Fruit fly (Drosophila melanogaster) whole organism, larva: Measurements from ENCODE around the gene CG7530.
A peak's percentile ranks its signal among the peaks of the same experiment; 100 is the strongest.

Experiments used
- noc ChIP-seq: fragments of 200-800 bp; sonication (Bioruptor generic); optimal IDR thresholded peaks from 3 replicates; lab custom pipeline; 2019; ENCODE audit warnings: missing biosample characterization, mild to moderate bottlenecking, missing genetic modification characterization, moderate library complexity

Gene CG7530

DNA sequence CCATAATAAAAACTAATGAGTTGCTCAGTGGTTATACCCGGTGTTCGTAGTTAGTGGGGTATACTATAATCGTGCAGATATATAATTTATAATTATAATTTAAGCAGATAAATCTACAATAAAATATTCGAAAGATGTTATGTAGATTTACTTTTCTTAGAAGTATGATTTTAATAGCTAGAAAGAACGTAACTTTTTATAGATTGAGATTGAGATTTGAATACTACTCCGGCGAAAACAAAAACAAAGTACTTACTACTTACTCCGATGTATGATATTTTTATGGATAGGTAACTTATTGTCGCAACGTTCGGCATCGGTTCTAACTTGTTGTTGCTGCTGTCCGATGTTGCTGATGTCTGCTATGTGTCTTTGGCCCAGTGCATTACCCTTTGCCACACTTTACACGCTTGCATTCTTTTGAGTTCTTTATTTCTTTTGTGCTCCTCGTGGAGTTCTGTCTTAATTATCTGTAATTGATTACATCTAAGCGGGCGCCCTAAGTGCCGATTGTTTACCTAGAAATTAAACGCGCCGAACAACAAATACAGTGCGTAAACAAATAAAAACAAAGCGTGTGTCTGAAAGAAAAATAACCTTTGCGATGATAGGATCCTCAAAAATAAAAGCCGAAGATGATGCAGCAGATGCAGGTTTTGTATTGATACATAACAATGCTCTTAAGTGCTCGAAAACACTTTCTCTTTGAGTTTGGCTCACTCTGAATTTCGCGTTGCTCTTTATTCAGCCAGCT is 17.2 kb upstream of the CG7530 start:
- TF ChIP-seq noc (tag; lab: Kevin White, UChicago), result no peak

DNA sequence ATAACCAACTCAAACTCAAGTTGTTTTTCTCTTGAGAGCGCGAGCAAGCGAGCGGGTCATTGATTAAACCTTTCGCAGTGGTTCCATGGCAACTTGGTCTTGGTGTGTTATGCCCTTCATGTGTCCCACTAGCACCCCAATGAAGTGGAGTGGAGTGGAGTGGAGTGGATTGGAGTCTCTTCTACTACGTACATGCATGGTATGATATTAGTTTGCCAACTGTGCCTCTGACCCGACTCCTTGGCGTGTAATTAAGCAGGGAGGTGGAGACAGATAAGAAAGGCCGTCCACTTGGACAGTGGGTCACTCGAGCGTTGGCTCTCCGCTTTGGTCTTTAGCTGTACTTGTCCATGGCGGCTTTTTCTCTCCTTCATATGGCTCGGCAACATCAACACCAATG is 16.6 kb upstream of the CG7530 start:
- no peak for TF ChIP-seq noc (tag; lab: Kevin White, UChicago)

DNA sequence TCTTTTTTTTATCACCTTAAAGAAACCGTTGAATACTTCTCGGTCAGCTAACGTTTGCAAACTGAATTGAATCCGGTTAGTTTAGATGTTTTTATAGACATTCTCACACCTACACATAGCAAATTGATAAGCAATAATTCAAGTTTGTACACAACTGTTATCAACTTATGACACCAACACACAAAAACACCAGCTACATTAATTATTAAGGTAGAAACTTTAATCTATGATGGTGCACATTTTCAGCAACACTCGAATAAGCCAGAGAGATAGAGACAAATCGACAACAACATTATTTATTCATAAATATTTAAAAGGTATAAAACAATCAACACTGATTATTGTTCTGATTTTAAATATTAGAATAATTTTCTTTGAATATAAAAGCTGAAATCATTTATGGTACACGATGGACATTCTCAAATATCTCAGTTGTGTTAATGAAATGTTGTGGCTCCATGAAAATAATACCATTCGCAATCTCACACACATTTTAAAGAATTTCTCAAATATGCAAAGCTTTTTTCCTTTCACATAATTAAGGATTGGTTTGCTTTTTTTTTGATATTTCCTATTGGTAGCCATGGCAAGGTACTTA is 16.0 kb upstream of the CG7530 start:
- peak; percentile 56 for TF ChIP-seq noc (tag; lab: Kevin White, UChicago)

DNA sequence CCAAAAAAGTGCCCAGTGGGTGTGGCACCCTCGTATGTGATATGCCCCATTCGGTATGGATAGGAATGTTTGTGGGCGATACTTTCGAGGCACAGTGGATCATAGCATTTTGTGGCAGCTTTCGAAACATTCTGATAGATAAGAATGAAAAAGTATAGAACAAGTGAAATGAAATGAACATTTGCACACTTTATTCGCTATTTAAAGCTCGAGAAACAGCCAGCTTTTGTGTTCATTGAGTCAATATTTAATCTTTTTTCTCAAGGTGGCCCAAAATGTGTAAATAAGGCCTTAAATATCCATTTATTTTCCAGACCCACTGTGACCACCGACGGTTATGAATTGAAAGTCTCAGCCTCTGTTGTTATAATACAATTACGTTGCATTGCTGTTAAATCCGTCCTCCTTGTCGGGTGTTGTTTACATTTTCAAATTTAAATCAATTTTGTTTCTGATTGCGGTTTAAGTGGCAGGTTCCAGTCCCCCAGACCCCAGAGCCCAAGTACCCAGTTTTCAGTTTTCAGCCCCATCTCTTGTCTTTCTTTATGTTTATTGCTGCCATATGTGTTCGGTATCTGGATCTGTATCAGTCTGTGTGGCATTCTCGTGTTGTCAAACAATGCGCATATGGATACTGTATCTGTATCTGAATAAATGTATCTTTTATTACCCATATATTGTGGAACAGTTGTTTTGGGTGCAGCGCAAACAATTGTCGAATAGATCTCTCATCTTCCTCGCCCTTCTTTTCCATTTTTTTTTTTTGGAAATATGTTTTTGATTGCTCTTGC is 13.2 kb upstream of the CG7530 start:
- peak; percentile 49 for TF ChIP-seq noc (tag; lab: Kevin White, UChicago)

DNA sequence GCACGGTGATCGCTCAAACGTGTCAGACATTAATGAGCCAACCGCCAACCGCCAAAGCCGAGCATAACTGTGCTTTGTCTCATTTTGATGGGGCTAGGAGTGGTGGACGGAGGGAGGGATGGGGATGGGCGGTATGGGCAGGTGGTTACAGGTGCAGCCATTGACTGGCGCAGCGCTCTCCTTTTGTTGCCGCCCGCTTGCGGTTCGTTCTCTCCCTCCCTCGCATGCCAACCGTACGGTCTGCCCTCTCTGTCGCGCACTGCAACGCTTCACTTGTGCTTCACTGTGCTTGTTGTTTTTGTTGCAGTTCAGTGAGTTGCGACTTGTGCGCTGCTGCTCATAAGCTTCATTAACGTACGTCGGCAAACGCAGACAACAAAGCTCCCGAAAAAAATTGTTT is 12.1 kb upstream of the CG7530 start:
- no peak for TF ChIP-seq noc (tag; lab: Kevin White, UChicago)

DNA sequence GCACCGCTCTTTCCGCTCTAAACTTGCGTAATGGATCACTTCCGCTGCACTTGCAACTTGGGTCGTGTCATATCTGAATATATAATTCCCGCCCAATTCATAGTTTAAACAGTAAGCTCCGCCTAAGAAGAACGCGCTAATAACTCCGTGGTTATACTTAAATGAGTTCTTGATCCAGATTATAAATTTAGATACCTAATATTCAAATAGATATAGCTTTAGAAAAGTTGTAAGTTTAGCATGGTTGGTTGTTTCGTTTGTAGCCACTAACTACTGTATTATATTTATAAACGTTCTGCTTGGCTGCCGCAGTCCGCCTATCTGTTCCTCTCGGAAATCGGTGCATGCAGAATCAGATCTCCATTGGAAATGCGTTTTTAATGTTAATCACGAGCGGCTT is 11.6 kb upstream of the CG7530 start:
- no peak for TF ChIP-seq noc (tag; lab: Kevin White, UChicago)

DNA sequence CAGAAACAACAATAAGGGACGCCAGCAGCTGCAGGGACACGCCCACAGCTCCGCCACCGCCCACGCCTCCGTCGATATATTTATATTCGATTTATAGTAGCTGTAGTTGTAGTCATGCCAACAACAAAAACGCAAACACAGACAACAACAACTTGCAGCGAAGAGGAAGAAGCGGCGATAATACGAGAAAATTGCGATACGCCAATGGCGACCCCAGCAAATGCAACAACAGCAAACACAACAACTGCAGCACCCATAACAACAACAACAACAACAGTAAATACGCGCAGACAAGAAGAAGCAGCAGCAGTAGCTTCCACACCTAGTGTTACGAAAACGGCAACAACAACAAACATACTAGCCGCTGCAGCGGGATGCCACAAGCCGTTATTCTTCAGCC is 10.8 kb upstream of the CG7530 start:
- no peak for TF ChIP-seq noc (tag; lab: Kevin White, UChicago)

DNA sequence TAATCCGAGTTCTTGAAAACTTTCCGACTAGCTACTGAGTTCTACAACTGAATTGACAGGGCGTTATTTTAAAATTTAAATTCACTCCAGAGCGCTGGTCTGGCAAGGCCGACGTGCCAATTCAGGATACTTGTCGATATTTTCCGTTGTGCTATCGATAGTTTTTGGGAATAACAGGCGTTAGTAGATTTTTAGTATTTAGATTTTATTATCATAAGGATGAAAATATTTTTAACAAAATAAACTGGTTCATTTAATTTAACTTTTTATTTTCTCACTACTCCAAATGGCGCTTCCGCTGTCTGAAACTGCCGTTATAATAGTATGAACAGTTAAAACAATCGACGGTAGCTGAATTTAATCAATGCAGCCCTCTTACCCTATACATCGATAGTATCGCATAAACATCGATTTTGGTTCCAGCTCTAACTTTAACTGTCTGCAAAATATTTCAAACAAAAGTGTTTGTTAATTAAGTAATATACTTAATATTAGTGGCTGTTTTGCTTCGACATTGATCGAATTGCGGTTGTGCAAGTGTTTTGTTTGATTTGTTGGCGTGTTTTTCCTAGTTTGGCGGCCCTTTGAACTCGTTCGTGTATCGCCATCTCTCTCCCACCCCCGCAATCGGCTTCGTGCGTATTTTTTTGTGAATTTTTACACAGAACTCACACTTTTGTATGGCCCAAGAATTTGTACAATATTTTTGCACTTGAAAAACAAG is 10.0 kb upstream of the CG7530 start, which contains the start of the genes eff and jvl:
Gene eff, minus strand, starts transcription at position 128 of the 724 bp plus-strand sequence.
Gene jvl, plus strand, starts transcription at position 391 of the 724 bp plus-strand sequence.
- TF ChIP-seq noc (tag; lab: Kevin White, UChicago), result no peak

DNA sequence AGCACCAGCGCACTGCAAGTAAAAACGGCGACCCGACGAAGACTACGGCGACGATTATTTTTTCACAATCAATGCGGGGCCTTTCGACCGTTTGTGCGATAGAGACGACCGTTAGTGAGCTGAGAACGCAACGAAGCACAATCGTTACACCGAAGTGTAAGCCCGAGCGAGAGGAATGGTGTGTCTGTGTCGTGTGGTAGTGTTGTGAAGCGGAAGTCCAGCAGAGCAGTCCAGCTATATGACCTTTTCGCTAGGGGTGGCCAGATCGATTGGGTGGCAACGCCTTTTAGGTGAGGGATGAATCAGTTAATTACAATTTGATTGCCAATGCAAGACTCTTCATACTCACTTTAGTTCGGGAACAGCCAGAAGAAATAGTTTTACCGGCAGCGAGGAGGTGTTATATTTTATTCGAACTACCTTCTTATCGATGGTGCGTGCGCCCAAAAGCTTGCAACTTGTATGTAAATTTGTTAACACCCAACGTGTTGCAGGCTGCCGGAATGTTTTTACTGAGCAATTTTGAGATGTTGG is 9.4 kb upstream of the CG7530 start:
- peak; percentile 28 for TF ChIP-seq noc (tag; lab: Kevin White, UChicago)

DNA sequence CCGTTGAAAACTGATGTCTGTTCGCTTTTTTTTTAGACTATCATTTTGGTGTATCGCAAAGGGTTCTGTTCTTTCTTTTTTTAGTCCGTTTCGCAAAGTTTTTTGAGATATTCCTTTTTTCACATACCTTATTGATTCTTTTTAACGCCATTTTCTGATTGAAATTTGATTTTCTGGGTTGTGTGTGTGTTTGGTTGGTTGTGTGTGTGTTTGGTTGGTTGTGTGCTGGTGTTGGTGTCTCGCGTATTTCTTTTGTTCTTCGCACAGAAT is 8.9 kb upstream of the CG7530 start:
- no peak for TF ChIP-seq noc (tag; lab: Kevin White, UChicago)

DNA sequence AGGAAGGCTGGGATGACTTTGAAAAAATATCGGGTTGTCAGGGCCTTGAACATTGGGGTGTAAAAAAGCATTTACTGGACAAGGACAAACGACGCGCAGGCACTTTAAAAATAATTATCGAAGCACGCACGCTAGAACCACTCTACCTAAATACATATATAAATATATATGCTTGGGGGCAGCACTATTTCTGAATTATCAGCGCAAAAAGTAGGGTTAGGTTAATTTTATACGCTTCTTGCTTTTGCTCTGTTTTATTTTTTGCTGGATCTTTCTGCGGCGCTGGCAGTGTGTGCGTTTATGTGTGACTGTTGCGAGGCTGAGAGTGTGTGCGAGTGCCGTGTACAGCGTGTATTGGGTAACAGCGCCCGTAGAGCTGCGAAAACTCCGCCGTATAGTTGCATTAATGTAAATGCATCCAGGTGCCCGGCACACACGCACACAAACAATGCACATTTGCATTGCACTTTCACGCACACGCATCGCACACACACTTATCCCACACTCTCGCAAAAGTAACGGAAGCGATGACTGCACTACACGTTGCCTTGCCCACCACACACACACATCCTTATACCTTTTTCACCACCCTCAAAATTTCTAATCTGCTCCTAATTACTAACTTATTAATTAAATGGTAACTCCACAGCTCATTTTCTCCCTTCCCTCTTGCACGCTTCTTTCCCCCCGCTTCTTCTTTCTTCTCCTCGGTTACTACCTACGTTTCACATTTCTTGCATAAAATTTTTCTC is 8.4 kb upstream of the CG7530 start:
- TF ChIP-seq noc (tag; lab: Kevin White, UChicago), result no peak

DNA sequence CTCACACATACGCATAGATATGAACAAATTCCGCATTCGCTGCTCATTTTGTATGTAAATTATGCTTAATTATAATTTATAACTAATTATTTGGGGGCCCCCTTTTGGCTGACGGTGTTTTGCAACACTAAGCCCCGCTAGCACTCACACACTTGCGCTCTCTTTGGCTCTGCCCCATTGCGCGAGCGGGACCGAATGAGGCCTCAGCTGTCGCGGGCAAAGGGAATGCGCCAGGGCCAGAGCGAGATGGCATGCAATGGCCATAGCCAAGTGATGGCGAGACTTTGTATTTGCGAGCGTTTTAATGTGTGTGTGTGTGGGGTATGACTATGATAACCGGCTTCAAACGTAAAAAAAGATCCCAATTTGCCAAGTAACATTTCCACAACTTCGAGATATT is 7.8 kb upstream of the CG7530 start:
- TF ChIP-seq noc (tag; lab: Kevin White, UChicago), result peak; percentile 65

DNA sequence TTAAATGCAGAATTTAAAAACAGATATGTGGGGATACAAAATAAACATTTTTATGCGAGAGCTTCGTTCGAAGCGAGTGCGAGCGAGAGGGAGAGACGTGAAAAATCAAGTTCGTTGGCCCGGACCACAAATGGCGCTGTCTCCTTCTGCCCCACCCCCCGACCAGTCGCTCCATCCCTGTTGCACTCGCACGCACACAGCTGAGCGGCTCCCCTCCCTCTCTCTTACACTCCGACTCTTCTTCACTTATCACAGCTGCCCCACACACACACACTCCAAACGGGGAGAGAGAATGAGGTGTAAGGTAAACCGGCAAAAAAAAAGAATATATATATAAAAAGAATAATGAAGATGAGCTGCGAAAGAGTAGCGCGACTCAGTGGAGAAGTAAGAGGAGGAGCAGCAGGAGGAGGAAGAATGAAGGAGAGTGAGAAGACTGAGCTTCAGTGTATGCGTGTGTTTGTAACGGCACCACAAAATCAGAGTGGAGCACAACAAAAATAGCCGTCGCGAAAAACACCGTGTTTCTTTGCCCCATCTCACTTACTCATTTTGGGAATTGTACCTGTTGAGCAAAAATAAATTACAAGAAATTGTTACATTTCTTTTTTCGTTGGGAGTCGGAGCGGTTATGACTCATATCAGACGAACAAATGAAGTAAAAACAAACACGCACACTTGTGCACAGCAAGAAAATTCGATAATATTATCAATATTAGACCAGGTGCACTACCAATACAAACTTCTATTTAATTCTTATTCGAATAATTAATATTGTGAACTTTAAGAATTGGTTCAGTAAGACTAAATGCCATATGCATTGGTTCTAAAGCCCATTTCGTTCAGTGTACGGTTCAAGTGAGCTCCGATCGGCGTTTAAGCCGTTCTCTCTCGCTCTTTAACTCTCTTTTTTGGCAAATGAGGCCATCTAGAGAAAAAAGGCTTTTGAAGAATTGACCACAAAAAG is 6.9 kb upstream of the CG7530 start:
- TF ChIP-seq noc (tag; lab: Kevin White, UChicago), result peak; percentile 80

DNA sequence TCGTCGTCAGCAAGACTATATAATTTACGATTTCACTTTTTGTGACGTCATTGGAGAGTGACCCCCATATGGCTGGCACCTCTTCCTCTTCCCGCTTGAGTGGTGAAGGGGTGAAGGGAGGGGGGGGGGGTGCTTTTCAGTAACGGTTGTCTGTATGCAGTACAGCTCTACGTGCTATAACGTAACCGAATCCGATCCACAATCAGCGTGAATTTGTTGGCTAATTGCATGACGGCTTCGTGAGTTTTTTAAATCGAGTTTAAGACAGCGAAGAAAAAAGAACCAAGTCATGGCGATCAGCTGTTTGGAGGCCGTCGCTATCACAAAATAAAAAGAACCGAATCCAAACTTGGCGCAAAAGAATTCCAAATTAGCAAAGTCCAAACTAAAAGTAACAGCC is 5.4 kb upstream of the CG7530 start:
- peak; percentile 17 for TF ChIP-seq noc (tag; lab: Kevin White, UChicago)
